Worm (Caenorhabditis elegans) whole organism, L4 larva: ENCODE results near the gene dnsn-1.

Source experiments
- D1046.2 ChIP-seq: fragments of 200-800 bp; sonication (Bioruptor generic); IDR thresholded peaks from 2 replicates; pipeline ENCODE4 v1.3.6; 2022; ENCODE audit warnings: missing genetic modification characterization, missing compliant biosample characterization
- F10B5.3 ChIP-seq: sonication (generic microtip); optimal IDR thresholded peaks from 2 replicates; lab custom pipeline; 2016; ENCODE audit warnings: mild to moderate bottlenecking, missing genetic modification characterization, missing compliant biosample characterization
- F44E2.7 ChIP-seq: fragments of 200-800 bp; sonication (Bioruptor generic); IDR thresholded peaks from 2 replicates; pipeline ENCODE4 v2.1.2; 2022; ENCODE audit warnings: missing genetic modification characterization, missing compliant biosample characterization
- R02D3.7 ChIP-seq: fragments of 150-350 bp; sonication (generic microtip); optimal IDR thresholded peaks from 3 replicates; lab custom pipeline; 2014; ENCODE audit warnings: missing biosample characterization, missing genetic modification characterization
- Y105C5A.15 ChIP-seq: fragments of 200-800 bp; sonication (Bioruptor generic); IDR thresholded peaks from 2 replicates; pipeline ENCODE4 v1.3.6; 2022; ENCODE audit warnings: missing genetic modification characterization, missing compliant biosample characterization
- Y5F2A.4 ChIP-seq: fragments of 200-800 bp; sonication (Bioruptor generic); optimal IDR thresholded peaks from 2 replicates; lab custom pipeline; 2018; ENCODE audit warnings: mild to moderate bottlenecking, missing genetic modification characterization, missing compliant biosample characterization
- Y75B8A.6 ChIP-seq: fragments of 200-800 bp; sonication (Bioruptor generic); IDR thresholded peaks from 2 replicates; pipeline ENCODE4 v1.3.6; 2022; ENCODE audit warnings: missing genetic modification reagents, missing genetic modification characterization, missing compliant biosample characterization
- ceh-20 ChIP-seq: fragments of 200-800 bp; sonication (Bioruptor generic); IDR thresholded peaks from 2 replicates; pipeline ENCODE4 v1.3.6; 2022; ENCODE audit warnings: missing genetic modification reagents, missing genetic modification characterization, missing compliant biosample characterization
- ceh-28 ChIP-seq: fragments of 150-350 bp; optimal IDR thresholded peaks from 2 replicates; lab custom pipeline; 2014; ENCODE audit warnings: missing biosample characterization, missing genetic modification reagents, missing genetic modification characterization
- ceh-62 ChIP-seq: sonication (generic microtip); optimal IDR thresholded peaks from 2 replicates; lab custom pipeline; 2017; ENCODE audit warnings: missing biosample characterization, missing genetic modification characterization
- ctbp-1 ChIP-seq: fragments of 200-800 bp; sonication (Bioruptor generic); IDR thresholded peaks from 2 replicates; pipeline ENCODE4 v1.3.6; 2022; ENCODE audit warnings: missing genetic modification reagents, missing genetic modification characterization, missing compliant biosample characterization
- daf-12 ChIP-seq: fragments of 150-350 bp; optimal IDR thresholded peaks from 2 replicates; lab custom pipeline; 2014; ENCODE audit warnings: missing biosample characterization, missing genetic modification reagents, missing genetic modification characterization
- daf-16 ChIP-seq, 3 experiments: sonication (generic microtip); optimal IDR thresholded peaks; 2 replicates each; lab custom pipeline; 2016 to 2017; ENCODE audit warnings: missing genetic modification characterization in 3 of 3, missing genetic modification reagents in 3 of 3, mild to moderate bottlenecking in 2 of 3, missing compliant biosample characterization in 2 of 3, missing biosample characterization in 1 of 3, moderate library complexity in 1 of 3
- dmd-6 ChIP-seq: fragments of 200-800 bp; sonication (Bioruptor generic); IDR thresholded peaks from 2 replicates; pipeline ENCODE4 v1.3.6; 2022; ENCODE audit warnings: missing genetic modification reagents, missing genetic modification characterization, missing compliant biosample characterization
- dmd-8 ChIP-seq: fragments of 200-800 bp; sonication (Bioruptor generic); IDR thresholded peaks from 2 replicates; pipeline ENCODE4 v1.3.6; 2022; ENCODE audit warnings: missing genetic modification characterization, missing compliant biosample characterization
- dmd-9 ChIP-seq: fragments of 200-800 bp; sonication (Bioruptor generic); IDR thresholded peaks from 2 replicates; pipeline ENCODE4 v1.3.6; 2022; ENCODE audit warnings: missing genetic modification reagents, missing genetic modification characterization, missing compliant biosample characterization
- dpl-1 ChIP-seq: fragments of 150-350 bp; optimal IDR thresholded peaks from 2 replicates; lab custom pipeline; 2014; ENCODE audit warnings: missing biosample characterization, missing genetic modification reagents, missing genetic modification characterization
- fkh-10 ChIP-seq: fragments of 150-350 bp; optimal IDR thresholded peaks from 2 replicates; lab custom pipeline; 2014; ENCODE audit warnings: missing biosample characterization, missing genetic modification reagents, missing genetic modification characterization
- gei-8 ChIP-seq: fragments of 200-800 bp; sonication (Bioruptor generic); optimal IDR thresholded peaks from 2 replicates; lab custom pipeline; 2018; ENCODE audit warnings: mild to moderate bottlenecking, missing genetic modification characterization, missing compliant biosample characterization
- hif-1 ChIP-seq, 2 experiments: sonication (generic microtip); optimal IDR thresholded peaks; 2 replicates each; lab custom pipeline; 2016 to 2017; ENCODE audit warnings: missing compliant biosample characterization in 2 of 2, missing genetic modification characterization in 2 of 2, missing genetic modification reagents in 2 of 2, missing genotype in 2 of 2, mild to moderate bottlenecking in 1 of 2
- hmg-1.1 ChIP-seq: fragments of 200-800 bp; sonication (Bioruptor generic); IDR thresholded peaks from 2 replicates; pipeline ENCODE4 v1.3.6; 2022; ENCODE audit warnings: missing genetic modification reagents, missing genetic modification characterization, missing compliant biosample characterization
- lim-7 ChIP-seq: fragments of 200-800 bp; sonication (Bioruptor generic); IDR thresholded peaks from 2 replicates; pipeline ENCODE4 v1.3.6; 2022; ENCODE audit warnings: missing genetic modification characterization, missing compliant biosample characterization
- lin-1 ChIP-seq: fragments of 200-800 bp; sonication (Bioruptor generic); IDR thresholded peaks from 2 replicates; pipeline ENCODE4 v1.3.6; 2022; ENCODE audit warnings: missing genetic modification reagents, missing genetic modification characterization, missing compliant biosample characterization
- lin-13 ChIP-seq: fragments of 150-350 bp; optimal IDR thresholded peaks from 2 replicates; lab custom pipeline; 2014; ENCODE audit warnings: missing biosample characterization, missing genetic modification reagents, missing genetic modification characterization
- lin-15B ChIP-seq: fragments of 150-350 bp; sonication (generic microtip); optimal IDR thresholded peaks from 3 replicates; lab custom pipeline; 2014; ENCODE audit warnings: missing biosample characterization, missing genetic modification characterization
- lin-38 ChIP-seq: fragments of 200-800 bp; sonication (Bioruptor generic); IDR thresholded peaks from 2 replicates; pipeline ENCODE4 v1.3.6; 2022; ENCODE audit warnings: missing genetic modification reagents, missing genetic modification characterization, missing compliant biosample characterization
- lin-39 ChIP-seq: fragments of 150-350 bp; optimal IDR thresholded peaks from 2 replicates; lab custom pipeline; 2014; ENCODE audit warnings: missing biosample characterization, missing genetic modification reagents, missing genetic modification characterization
- madf-5 ChIP-seq, 2 experiments: fragments of 200-800 bp; sonication (Bioruptor generic); IDR thresholded peaks; 2 replicates each; pipeline ENCODE4 v1.3.6; 2022; ENCODE audit warnings: missing compliant biosample characterization in 2 of 2, missing genetic modification characterization in 2 of 2
- mes-2 ChIP-seq: sonication (generic microtip); optimal IDR thresholded peaks from 2 replicates; lab custom pipeline; 2016; ENCODE audit warnings: missing genotype, mild to moderate bottlenecking, missing genetic modification characterization, missing compliant biosample characterization; ENCODE audit not compliant: poor library complexity, severe bottlenecking
- mxl-3 ChIP-seq: fragments of 200-800 bp; sonication (Bioruptor generic); optimal IDR thresholded peaks from 2 replicates; lab custom pipeline; 2018; ENCODE audit warnings: mild to moderate bottlenecking, missing genetic modification characterization, missing compliant biosample characterization
- nhr-10 ChIP-seq: fragments of 150-350 bp; optimal IDR thresholded peaks from 2 replicates; lab custom pipeline; 2014; ENCODE audit warnings: missing biosample characterization, missing genetic modification characterization
- nhr-102 ChIP-seq: sonication (generic microtip); optimal IDR thresholded peaks from 2 replicates; lab custom pipeline; 2016; ENCODE audit warnings: mild to moderate bottlenecking, missing genetic modification characterization, moderate library complexity, missing compliant biosample characterization
- nhr-11 ChIP-seq: fragments of 150-350 bp; optimal IDR thresholded peaks from 2 replicates; lab custom pipeline; 2014; ENCODE audit warnings: missing biosample characterization, missing genetic modification characterization
- nhr-111 ChIP-seq: fragments of 200-800 bp; sonication (Bioruptor generic); optimal IDR thresholded peaks from 2 replicates; lab custom pipeline; 2018; ENCODE audit warnings: mild to moderate bottlenecking, missing genetic modification characterization, missing compliant biosample characterization
- nhr-25 ChIP-seq: sonication (generic microtip); optimal IDR thresholded peaks from 2 replicates; lab custom pipeline; 2017; ENCODE audit warnings: missing genetic modification characterization, mild to moderate bottlenecking, missing compliant biosample characterization, antibody characterized with exemption, moderate library complexity, borderline replicate concordance; ENCODE audit not compliant: insufficient read depth
- nhr-41 ChIP-seq: fragments of 200-800 bp; sonication (Bioruptor generic); IDR thresholded peaks from 2 replicates; pipeline ENCODE4 v1.3.6; 2022; ENCODE audit warnings: missing genetic modification reagents, missing genetic modification characterization, missing compliant biosample characterization
- nhr-6 ChIP-seq: fragments of 150-350 bp; optimal IDR thresholded peaks from 2 replicates; lab custom pipeline; 2014; ENCODE audit warnings: missing biosample characterization, missing genetic modification characterization
- nhr-77 ChIP-seq: fragments of 150-350 bp; optimal IDR thresholded peaks from 2 replicates; lab custom pipeline; 2014; ENCODE audit warnings: missing biosample characterization, missing genetic modification characterization
- pha-4 ChIP-seq, 2 experiments: fragments of 150-350 bp in 1 of 2; fragments of 200-800 bp in 1 of 2; sonication (Bioruptor generic) in 1 of 2; IDR thresholded peaks in 1 of 2; optimal IDR thresholded peaks in 1 of 2; 2 replicates each; pipeline versions ENCODE4 v1.3.6 to Lab custom; 2014 to 2022; ENCODE audit warnings: missing genetic modification characterization in 2 of 2, missing genetic modification reagents in 2 of 2, missing biosample characterization in 1 of 2, missing compliant biosample characterization in 1 of 2
- php-3 ChIP-seq: fragments of 200-800 bp; sonication (Bioruptor generic); IDR thresholded peaks from 2 replicates; pipeline ENCODE4 v1.3.6; 2022; ENCODE audit warnings: missing genetic modification reagents, missing genetic modification characterization, missing compliant biosample characterization
- rbr-2 ChIP-seq: sonication (generic microtip); optimal IDR thresholded peaks from 2 replicates; lab custom pipeline; 2016; ENCODE audit warnings: missing genotype, missing genetic modification characterization, missing compliant biosample characterization
- saeg-2 ChIP-seq: fragments of 200-800 bp; sonication (Bioruptor generic); IDR thresholded peaks from 2 replicates; pipeline ENCODE4 v1.3.6; 2022; ENCODE audit warnings: missing genetic modification reagents, missing genetic modification characterization, missing compliant biosample characterization
- sdz-12 ChIP-seq: fragments of 200-800 bp; sonication (Bioruptor generic); optimal IDR thresholded peaks from 2 replicates; lab custom pipeline; 2018; ENCODE audit warnings: mild to moderate bottlenecking, missing genetic modification characterization, missing compliant biosample characterization
- set-16 ChIP-seq: fragments of 200-800 bp; sonication (Bioruptor generic); IDR thresholded peaks from 2 replicates; pipeline ENCODE4 v1.3.6; 2022; ENCODE audit warnings: missing genetic modification reagents, missing genetic modification characterization, missing compliant biosample characterization
- skn-1 ChIP-seq: fragments of 150-350 bp; optimal IDR thresholded peaks from 2 replicates; lab custom pipeline; 2014; ENCODE audit warnings: missing biosample characterization, missing genetic modification characterization
- unc-39 ChIP-seq: sonication (generic microtip); optimal IDR thresholded peaks from 2 replicates; lab custom pipeline; 2017; ENCODE audit warnings: missing biosample characterization, missing genetic modification characterization
- unc-62 ChIP-seq, 3 experiments: fragments of 150-350 bp in 1 of 3; sonication (generic microtip); optimal IDR thresholded peaks in 2 of 3; peaks in 1 of 3; 1 replicate in 1 of 3; 2 replicates in 2 of 3; lab custom pipeline; 2014 to 2017; ENCODE audit warnings: missing biosample characterization in 3 of 3, missing genetic modification characterization in 3 of 3, missing genetic modification reagents in 3 of 3, missing genotype in 1 of 3
- zag-1 ChIP-seq: fragments of 150-350 bp; optimal IDR thresholded peaks from 2 replicates; lab custom pipeline; 2014; ENCODE audit warnings: missing biosample characterization, missing genetic modification characterization
- ztf-11 ChIP-seq: fragments of 150-350 bp; optimal IDR thresholded peaks from 2 replicates; lab custom pipeline; 2014; ENCODE audit warnings: missing biosample characterization, missing genetic modification characterization
- ztf-7 ChIP-seq: fragments of 150-350 bp; optimal IDR thresholded peaks from 2 replicates; lab custom pipeline; 2014; ENCODE audit warnings: missing biosample characterization, missing genetic modification characterization

The dnsn-1 gene

ce11 chrII:410832-411231 lies at the start of gene dnsn-1, which contains the start of gene C24H12.4:
Gene dnsn-1, minus strand, starts transcription at chrII:410932.
Gene C24H12.4, plus strand, starts transcription at chrII:411222.
- TF ChIP-seq gei-8 (GFP tag; lab: Kevin White, UChicago) (no peak), zag-1 (tag; lab: Kevin White, UChicago) (no peak), daf-16 (GFP tag; optimal IDR thresholded peaks at IDR 0.05; lab: Kevin White, UChicago) (peak in 1 of 2 experiments; percentile 48), daf-16 (tag; optimal IDR thresholded peaks at IDR 0.05; lab: Kevin White, UChicago) (no peak), R02D3.7 (tag; lab: Kevin White, UChicago) (no peak), skn-1 (tag; lab: Kevin White, UChicago) (no peak), fkh-10 (GFP tag; lab: Kevin White, UChicago) (peak; percentile 88), F10B5.3 (tag; lab: Kevin White, UChicago) (peak; percentile 74), lin-15B (tag; lab: Kevin White, UChicago) (peak; percentile 70), ztf-11 (tag; lab: Kevin White, UChicago) (no peak), php-3 (GFP tag; lab: Robert Waterston, UW) (peak; percentile 66), set-16 (GFP tag; lab: Robert Waterston, UW) (no peak), daf-12 (tag; lab: Kevin White, UChicago) (no peak), Y105C5A.15 (GFP tag; lab: Robert Waterston, UW) (no peak), dmd-9 (peak; percentile 60; the same call in 1 of the 2 replicates), D1046.2 (GFP tag; lab: Robert Waterston, UW) (no peak), Y5F2A.4 (GFP tag; lab: Kevin White, UChicago) (no peak), F44E2.7 (no peak), lin-1 (GFP tag; lab: Robert Waterston, UW) (peak; percentile 47; the same call in 1 of the 2 replicates), rbr-2 (tag; lab: Kevin White, UChicago) (peak; percentile 89), lin-38 (GFP tag; lab: Robert Waterston, UW) (peak; percentile 98), mxl-3 (no peak), ceh-20 (GFP tag; lab: Robert Waterston, UW) (peak; percentile 77), nhr-77 (peak; percentile 77), saeg-2 (GFP tag; lab: Robert Waterston, UW) (no peak), nhr-10 (tag; lab: Kevin White, UChicago) (no peak), nhr-41 (GFP tag; lab: Robert Waterston, UW) (no peak), ceh-28 (no peak), nhr-6 (tag; lab: Kevin White, UChicago) (peak; percentile 87), dmd-6 (GFP tag; lab: Robert Waterston, UW) (peak; percentile 77), ztf-7 (tag; lab: Kevin White, UChicago) (peak; percentile 73), sdz-12 (GFP tag; lab: Kevin White, UChicago) (no peak), unc-62 (GFP tag; optimal IDR thresholded peaks at IDR 0.05 in 1 of 2; lab: Kevin White, UChicago) (no peak), unc-62 (tag; optimal IDR thresholded peaks at IDR 0.05; lab: Kevin White, UChicago) (no peak), mes-2 (tag; lab: Kevin White, UChicago) (peak; percentile 95), dmd-8 (GFP tag; lab: Robert Waterston, UW) (no peak), lin-39 (tag; lab: Kevin White, UChicago) (no peak), ceh-62 (tag; lab: Kevin White, UChicago) (no peak), lin-13 (GFP tag; lab: Kevin White, UChicago) (peak; percentile 74), hif-1 (tag; optimal IDR thresholded peaks at IDR 0.05; lab: Kevin White, UChicago) (peak in 1 of 2 experiments; percentile 67), pha-4 (GFP tag; IDR thresholded peaks at IDR 0.05; lab: Robert Waterston, UW) (peak; percentile 80), pha-4 (tag; optimal IDR thresholded peaks at IDR 0.05; lab: Kevin White, UChicago) (peak; percentile 77), hmg-1.1 (GFP tag; lab: Robert Waterston, UW) (peak; percentile 83), nhr-11 (peak; percentile 82), nhr-25 (tag; lab: Kevin White, UChicago) (peak; percentile 16), dpl-1 (GFP tag; lab: Kevin White, UChicago) (peak; percentile 97), unc-39 (no peak), madf-5 (GFP tag; IDR thresholded peaks at IDR 0.05; lab: Robert Waterston, UW) (no peak), nhr-102 (peak; percentile 89), lim-7 (GFP tag; lab: Robert Waterston, UW) (no peak), nhr-111 (GFP tag; lab: Kevin White, UChicago) (no peak), ctbp-1 (peak; percentile 82), Y75B8A.6 (GFP tag; lab: Robert Waterston, UW) (no peak)
